Worm (Caenorhabditis elegans) whole organism, mixed stage, embryonic: ENCODE results near the gene ttc-37.

ENCODE experiments used
- ceh-43 ChIP-seq: fragments of 200-800 bp; sonication (Bioruptor generic); optimal IDR thresholded peaks from 2 replicates; lab custom pipeline; 2018; ENCODE audit warnings: mild to moderate bottlenecking, missing genetic modification characterization, moderate library complexity, missing compliant biosample characterization
- elt-1 ChIP-seq: sonication (generic microtip); optimal IDR thresholded peaks from 2 replicates; lab custom pipeline; 2017; ENCODE audit warnings: missing genetic modification characterization, mild to moderate bottlenecking, missing compliant biosample characterization, antibody characterized with exemption, moderate library complexity, borderline replicate concordance; ENCODE audit not compliant: insufficient read depth
- elt-3 ChIP-seq: fragments of 150-350 bp; optimal IDR thresholded peaks from 2 replicates; lab custom pipeline; 2014; ENCODE audit warnings: missing biosample characterization, missing genetic modification characterization
- lsy-2 ChIP-seq: fragments of 150-350 bp; optimal IDR thresholded peaks from 2 replicates; lab custom pipeline; 2014; ENCODE audit warnings: missing biosample characterization, missing genetic modification characterization
- mab-5 ChIP-seq: fragments of 150-350 bp; optimal IDR thresholded peaks from 2 replicates; lab custom pipeline; 2014; ENCODE audit warnings: missing biosample characterization, missing genetic modification characterization
- mep-1 ChIP-seq: fragments of 150-350 bp; optimal IDR thresholded peaks from 2 replicates; lab custom pipeline; 2017; ENCODE audit warnings: missing biosample characterization, missing genetic modification reagents, missing genetic modification characterization, inconsistent platforms
- nhr-12 ChIP-seq: fragments of 150-350 bp; optimal IDR thresholded peaks from 2 replicates; lab custom pipeline; 2014; ENCODE audit warnings: missing biosample characterization, missing genetic modification characterization
- nhr-237 ChIP-seq: fragments of 150-350 bp; optimal IDR thresholded peaks from 2 replicates; lab custom pipeline; 2014; ENCODE audit warnings: missing biosample characterization, missing genetic modification characterization
- nhr-76 ChIP-seq: sonication (generic microtip); optimal IDR thresholded peaks from 2 replicates; lab custom pipeline; 2017; ENCODE audit warnings: missing biosample characterization, missing genetic modification characterization
- snpc-4 ChIP-seq: fragments of 150-350 bp; optimal IDR thresholded peaks from 2 replicates; lab custom pipeline; 2014; ENCODE audit warnings: missing biosample characterization, missing genetic modification characterization
- sptf-1 ChIP-seq: sonication (generic microtip); optimal IDR thresholded peaks from 2 replicates; lab custom pipeline; 2017; ENCODE audit warnings: mild to moderate bottlenecking, missing genetic modification characterization, moderate library complexity, missing compliant biosample characterization
- unc-120 ChIP-seq: sonication (generic microtip); optimal IDR thresholded peaks from 2 replicates; lab custom pipeline; 2017; ENCODE audit warnings: missing genetic modification characterization, missing compliant biosample characterization; ENCODE audit not compliant: poor library complexity, severe bottlenecking
- ztf-11 ChIP-seq: fragments of 150-350 bp; optimal IDR thresholded peaks from 2 replicates; lab custom pipeline; 2014; ENCODE audit warnings: missing biosample characterization, missing genetic modification characterization

- TF ChIP-seq lsy-2 (tag; lab: Kevin White, UChicago) (no peak), snpc-4 (tag; lab: Kevin White, UChicago) (no peak), mep-1 (no peak), sptf-1 (tag; lab: Kevin White, UChicago) (no peak), nhr-76 (no peak), ztf-11 (tag; lab: Kevin White, UChicago) (no peak), unc-120 (tag; lab: Kevin White, UChicago) (no peak), nhr-12 (tag; lab: Kevin White, UChicago) (no peak), mab-5 (tag; lab: Kevin White, UChicago) (no peak), nhr-237 (tag; lab: Kevin White, UChicago) (no peak), elt-3 (tag; lab: Kevin White, UChicago) (no peak), ceh-43 (GFP tag; lab: Kevin White, UChicago) (no peak), elt-1 (tag; lab: Kevin White, UChicago) (no peak)
Measured at ce11 chrV:5239404-5239803, 35.1 kb downstream of the ttc-37 start, which contains the start of gene C52A10.3.
